Worm (Caenorhabditis elegans) whole organism, L3 larva: ENCODE data around the gene lact-7.

Experiments used
- ZK546.5 ChIP-seq: sonication (generic microtip); optimal IDR thresholded peaks from 2 replicates; lab custom pipeline; 2017; ENCODE audit warnings: missing biosample characterization, missing genetic modification characterization
- ceh-28 ChIP-seq: fragments of 150-350 bp; optimal IDR thresholded peaks from 2 replicates; lab custom pipeline; 2014; ENCODE audit warnings: missing biosample characterization, missing genetic modification reagents, missing genetic modification characterization
- ceh-9 ChIP-seq: sonication (generic microtip); optimal IDR thresholded peaks from 2 replicates; lab custom pipeline; 2018; ENCODE audit warnings: missing biosample characterization, missing genetic modification characterization
- nfya-1 ChIP-seq: sonication (generic microtip); optimal IDR thresholded peaks from 2 replicates; lab custom pipeline; 2017; ENCODE audit warnings: missing genetic modification characterization, mild to moderate bottlenecking, missing compliant biosample characterization, antibody characterized with exemption, moderate library complexity; ENCODE audit not compliant: insufficient read depth
- nhr-11 ChIP-seq: fragments of 150-350 bp; optimal IDR thresholded peaks from 2 replicates; lab custom pipeline; 2014; ENCODE audit warnings: missing biosample characterization, missing genetic modification characterization
- nhr-77 ChIP-seq: fragments of 150-350 bp; optimal IDR thresholded peaks from 2 replicates; lab custom pipeline; 2014; ENCODE audit warnings: missing biosample characterization, missing genetic modification characterization
- pqm-1 ChIP-seq: fragments of 150-350 bp; optimal IDR thresholded peaks from 2 replicates; lab custom pipeline; 2017; ENCODE audit warnings: missing biosample characterization, missing genetic modification characterization, inconsistent platforms
- sea-2 ChIP-seq: fragments of 150-350 bp; sonication (generic microtip); optimal IDR thresholded peaks from 4 replicates; lab custom pipeline; 2014; ENCODE audit warnings: missing biosample characterization, missing genetic modification reagents, missing genetic modification characterization
- skn-1 ChIP-seq: fragments of 150-350 bp; optimal IDR thresholded peaks from 2 replicates; lab custom pipeline; 2014; ENCODE audit warnings: missing biosample characterization, missing genetic modification characterization
- snpc-4 ChIP-seq: fragments of 150-350 bp; optimal IDR thresholded peaks from 2 replicates; lab custom pipeline; 2014; ENCODE audit warnings: missing biosample characterization, missing genetic modification characterization
- tbx-2 ChIP-seq: sonication (generic microtip); optimal IDR thresholded peaks from 2 replicates; lab custom pipeline; 2016; ENCODE audit warnings: mild to moderate bottlenecking, missing genetic modification characterization, missing compliant biosample characterization
- zag-1 ChIP-seq: fragments of 150-350 bp; optimal IDR thresholded peaks from 2 replicates; lab custom pipeline; 2014; ENCODE audit warnings: missing biosample characterization, missing genetic modification characterization
- ztf-11 ChIP-seq: fragments of 150-350 bp; optimal IDR thresholded peaks from 2 replicates; lab custom pipeline; 2014; ENCODE audit warnings: missing biosample characterization, missing genetic modification characterization

DNA sequence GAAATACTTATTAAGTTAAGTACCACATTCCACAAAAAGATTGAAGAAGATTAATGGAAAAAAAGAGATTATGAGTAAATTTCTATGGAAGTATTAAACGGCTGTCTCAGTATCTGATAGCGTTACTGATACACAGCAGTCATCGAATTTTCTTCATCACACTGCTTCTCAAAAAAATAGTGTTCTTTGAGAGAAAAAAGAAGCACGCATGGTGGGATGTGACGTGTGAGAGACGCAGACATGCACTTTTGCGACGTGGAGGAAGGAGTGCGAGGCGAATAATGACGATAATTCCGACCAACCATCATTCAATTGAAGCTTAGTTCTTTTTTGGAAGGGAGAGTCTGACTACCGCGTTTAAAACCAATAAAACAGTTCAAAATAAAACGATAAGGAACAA is 48.7 kb upstream of the lact-7 start, which contains the start of gene C44C10.11:
- TF ChIP-seq zag-1 (tag; lab: Kevin White, UChicago), result no peak
- TF ChIP-seq tbx-2, result no peak
- no peak for TF ChIP-seq ceh-9 (tag; lab: Kevin White, UChicago)
- no peak for TF ChIP-seq snpc-4
- no peak for TF ChIP-seq ceh-28
- TF ChIP-seq nhr-11 (tag; lab: Kevin White, UChicago), result no peak
- TF ChIP-seq ZK546.5, result no peak
- no peak for TF ChIP-seq skn-1 (tag; lab: Kevin White, UChicago)
- TF ChIP-seq nfya-1 (tag; lab: Kevin White, UChicago), result peak; percentile 65
- TF ChIP-seq pqm-1 (tag; lab: Kevin White, UChicago), result peak; percentile 87
- TF ChIP-seq ztf-11 (tag; lab: Kevin White, UChicago), result no peak
- no peak for TF ChIP-seq nhr-77 (tag; lab: Kevin White, UChicago)
- no peak for TF ChIP-seq sea-2 (GFP tag; lab: Kevin White, UChicago)
